Worm (Caenorhabditis elegans) whole organism, dauer: ENCODE measurements around the gene rml-3.

Source experiments
- unc-62 ChIP-seq: sonication (generic microtip); optimal IDR thresholded peaks from 2 replicates; lab custom pipeline; 2017; ENCODE audit warnings: missing biosample characterization, missing genetic modification reagents, missing genetic modification characterization

The rml-3 gene

DNA sequence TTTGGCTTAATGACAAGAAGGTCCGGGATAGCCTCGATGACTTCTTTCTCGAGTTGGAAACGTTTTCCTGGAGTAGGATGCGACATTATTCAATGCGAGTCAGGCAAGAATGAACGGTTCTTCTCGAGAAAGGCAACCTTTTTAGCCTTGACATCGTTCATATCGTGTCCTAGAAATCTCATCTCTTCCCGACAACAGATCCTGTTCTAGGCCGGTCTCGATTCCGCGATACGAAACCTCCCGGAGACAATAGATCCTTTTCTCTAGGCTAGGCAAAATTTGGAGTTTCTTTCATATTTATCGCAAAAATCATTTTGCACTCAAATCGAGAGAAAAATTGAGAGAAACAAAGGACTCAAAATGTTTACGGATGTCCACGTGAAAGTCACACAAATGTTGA lies at the start of gene rml-3:
Gene rml-3 (minus strand): TSS at position 93 of the 400 bp plus-strand sequence.
- no peak for TF ChIP-seq unc-62 (GFP tag; lab: Kevin White, UChicago)

DNA sequence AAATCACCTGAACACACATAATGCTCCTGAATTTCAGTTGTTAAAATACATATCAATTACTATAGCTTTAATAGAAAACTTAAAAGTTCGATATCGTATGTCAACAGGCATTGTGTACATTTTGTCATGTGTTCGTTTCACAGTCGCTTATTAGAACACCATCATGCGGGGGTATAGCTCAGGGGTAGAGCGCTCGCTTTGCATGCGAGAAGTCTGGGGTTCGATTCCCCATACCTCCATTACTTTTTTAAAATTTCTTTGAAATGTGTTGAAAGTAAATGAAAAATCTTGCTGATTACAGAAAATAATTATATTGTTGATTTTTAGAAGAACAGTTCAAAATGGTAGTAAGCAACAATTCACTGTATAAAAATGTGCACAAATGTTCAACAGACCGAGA lies 47.3 kb upstream of the rml-3 start:
- no peak for TF ChIP-seq unc-62 (GFP tag; lab: Kevin White, UChicago)

DNA sequence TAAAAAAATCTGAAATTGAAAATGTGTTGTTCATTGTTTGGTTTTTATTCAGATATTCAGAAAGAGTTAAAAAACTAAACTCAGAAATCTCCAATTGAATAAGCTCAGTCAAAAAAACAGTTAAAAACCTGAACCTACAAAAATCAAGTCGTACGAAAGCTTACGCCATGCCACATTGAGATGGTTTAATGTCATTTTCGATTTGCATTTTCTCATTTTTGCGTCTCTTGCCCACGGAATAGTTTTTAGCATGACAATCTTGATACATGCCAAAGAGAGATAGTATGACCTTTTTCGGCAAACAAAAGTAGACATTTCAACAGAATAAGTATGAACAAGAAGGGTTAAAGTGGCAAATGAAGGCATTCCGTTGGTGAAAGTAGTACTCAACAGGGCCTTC lies 42.1 kb upstream of the rml-3 start:
- no peak for TF ChIP-seq unc-62 (GFP tag; lab: Kevin White, UChicago)

DNA sequence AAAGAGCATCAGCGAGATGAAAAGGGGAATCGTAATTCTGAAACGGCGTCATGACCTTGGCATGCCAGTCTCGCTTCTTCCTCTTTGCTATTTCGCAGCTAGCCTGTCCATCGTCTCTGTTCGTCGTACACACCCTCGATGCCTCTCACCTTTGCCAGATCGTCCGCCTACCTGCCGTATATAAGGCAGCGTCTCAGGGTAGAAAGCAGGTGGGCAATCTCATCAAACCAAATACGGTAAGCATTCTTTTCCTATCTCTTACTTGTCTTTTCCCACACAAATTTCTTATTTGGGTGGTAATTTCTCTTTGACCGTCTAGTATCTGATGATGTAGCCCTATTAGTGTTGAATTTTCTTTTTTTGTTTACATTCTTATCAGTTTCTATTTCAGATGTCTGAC lies 40.8 kb upstream of the rml-3 start, which contains the start of gene col-166:
Gene col-166 (plus strand): TSS at position 392 of the 400 bp plus-strand sequence.
- TF ChIP-seq unc-62 (GFP tag; lab: Kevin White, UChicago): no peak

DNA sequence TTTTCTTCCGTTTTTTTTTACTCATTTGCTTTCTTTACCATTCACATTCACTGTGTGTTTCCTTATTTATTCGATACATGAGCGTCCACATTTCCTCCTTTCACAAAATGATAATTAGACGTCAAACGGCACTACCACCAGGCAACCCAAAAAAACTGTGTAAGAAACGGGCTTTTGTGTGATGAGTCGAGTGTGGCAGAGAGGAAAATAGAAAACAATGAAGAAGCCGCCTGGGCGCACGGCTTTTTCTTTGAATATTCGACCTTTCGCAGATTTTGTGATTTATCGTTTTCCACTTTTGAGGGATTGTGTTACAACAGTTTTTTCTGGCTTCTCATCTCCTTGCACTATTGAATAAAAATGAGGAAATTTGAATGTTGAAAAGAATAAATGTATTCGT lies 39.4 kb upstream of the rml-3 start:
- no peak for TF ChIP-seq unc-62 (GFP tag; lab: Kevin White, UChicago)

DNA sequence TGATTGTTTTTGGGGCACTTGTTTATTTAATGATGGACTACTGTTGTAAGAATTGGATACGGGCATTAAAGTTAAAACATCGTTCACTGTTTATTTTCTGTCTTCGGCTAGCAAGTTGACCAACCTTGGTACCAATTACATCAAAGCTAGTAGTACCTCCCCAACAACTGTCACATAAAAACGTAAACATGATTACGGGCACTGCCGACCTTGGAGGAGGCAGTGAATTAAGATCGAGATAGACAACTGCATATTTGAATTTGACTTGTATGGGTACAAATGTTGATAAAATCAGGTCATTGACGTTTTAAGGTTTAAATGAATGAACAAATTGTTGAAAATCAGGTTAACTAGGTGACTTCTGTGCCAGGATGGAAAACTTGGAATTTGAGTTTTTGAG lies 38.4 kb upstream of the rml-3 start:
- no peak for TF ChIP-seq unc-62 (GFP tag; lab: Kevin White, UChicago)

DNA sequence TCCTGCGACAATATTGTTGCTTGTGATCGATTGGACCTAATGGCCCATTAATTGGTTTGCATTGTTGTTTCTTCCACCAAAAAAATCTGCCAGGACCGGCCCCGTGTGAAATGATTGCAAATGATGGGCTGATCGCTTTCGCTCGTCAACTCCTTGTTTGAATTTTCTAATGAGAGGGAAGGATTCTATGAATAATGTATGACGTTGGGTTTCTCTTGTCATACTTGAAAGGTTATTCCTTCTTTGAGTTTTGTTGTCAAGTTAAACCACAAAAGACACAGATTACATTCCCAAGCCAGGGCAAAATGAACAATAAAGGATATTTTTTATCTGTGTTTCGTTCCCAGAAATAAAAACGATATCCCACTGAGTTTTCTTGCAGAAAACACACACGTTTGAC lies 37.8 kb upstream of the rml-3 start:
- no peak for TF ChIP-seq unc-62 (GFP tag; lab: Kevin White, UChicago)

DNA sequence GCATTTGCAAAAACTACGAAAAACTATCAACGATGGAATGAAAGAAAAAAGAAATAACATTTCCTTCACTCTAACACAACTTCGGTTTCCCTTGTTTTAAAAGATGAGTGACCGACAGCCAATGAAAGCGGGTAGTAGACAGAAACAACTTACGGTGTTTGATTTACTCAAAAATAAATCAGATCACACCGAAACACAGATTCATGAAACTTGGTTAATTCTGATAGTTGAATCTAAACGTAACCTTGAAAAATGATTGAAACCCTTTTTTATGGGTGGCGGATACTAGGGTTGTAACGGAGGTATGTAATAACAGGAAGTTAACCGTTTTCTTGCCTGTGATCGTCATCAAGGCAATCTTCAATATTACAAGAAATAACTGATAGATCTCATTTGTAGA lies 36.5 kb upstream of the rml-3 start:
- no peak for TF ChIP-seq unc-62 (GFP tag; lab: Kevin White, UChicago)

DNA sequence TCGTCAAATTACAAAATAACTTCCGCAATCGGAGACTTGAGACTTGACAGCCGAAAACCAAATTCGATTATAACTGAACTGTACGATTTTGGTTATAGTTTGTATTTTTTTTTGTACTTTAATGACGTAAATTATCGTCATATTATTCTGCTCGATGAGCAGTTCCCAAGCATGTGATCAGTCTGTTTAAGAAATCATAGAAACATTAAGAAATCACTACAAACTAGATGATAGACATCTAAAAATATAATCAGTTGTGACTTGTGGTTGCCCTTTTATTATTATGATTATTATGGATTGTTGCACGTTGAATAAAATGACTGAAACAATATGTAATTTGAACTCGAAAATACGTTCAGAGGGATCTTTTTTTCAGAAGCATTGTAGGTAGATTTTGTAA lies 35.4 kb upstream of the rml-3 start:
- TF ChIP-seq unc-62 (GFP tag; lab: Kevin White, UChicago): no peak

DNA sequence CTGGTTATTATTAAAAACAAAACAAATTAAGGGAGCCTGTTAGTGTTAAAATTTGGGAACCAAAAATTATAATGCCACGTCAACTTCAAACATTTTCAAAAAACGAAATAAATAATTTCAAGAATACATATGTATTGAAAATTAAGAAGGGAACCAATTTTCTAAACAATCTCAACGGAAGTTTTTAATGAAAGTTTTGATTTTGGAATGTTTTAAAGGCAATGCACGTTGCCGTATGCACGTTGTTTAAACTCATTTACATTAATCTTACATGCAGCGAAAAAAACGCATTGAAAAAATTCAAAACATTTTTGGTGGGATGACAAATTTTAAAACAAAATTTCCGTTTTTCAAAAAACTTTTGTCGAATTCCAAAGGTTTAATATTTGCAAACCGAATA lies 34.9 kb upstream of the rml-3 start:
- no peak for TF ChIP-seq unc-62 (GFP tag; lab: Kevin White, UChicago)

DNA sequence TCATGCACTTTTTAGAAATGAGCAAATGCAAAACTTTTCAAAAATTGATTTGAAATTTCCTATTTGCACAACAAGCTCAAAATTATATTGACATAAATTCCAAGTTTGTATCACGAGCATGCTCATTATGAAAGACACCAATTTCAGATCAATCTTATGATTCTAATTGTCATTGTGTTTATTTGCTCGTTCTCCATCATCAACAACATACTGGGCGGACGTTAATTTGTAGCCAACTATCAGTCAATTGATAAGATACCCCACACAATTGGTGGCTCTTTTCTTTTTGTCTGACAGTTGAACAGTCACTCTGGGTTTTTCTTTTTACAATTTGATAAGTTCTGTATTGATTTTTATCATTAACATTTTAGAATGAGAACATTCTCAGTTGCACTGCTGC lies 32.9 kb upstream of the rml-3 start, which contains the start of gene lro-1:
Gene lro-1 (plus strand): TSS at position 372 of the 400 bp plus-strand sequence.
- no peak for TF ChIP-seq unc-62 (GFP tag; lab: Kevin White, UChicago)

DNA sequence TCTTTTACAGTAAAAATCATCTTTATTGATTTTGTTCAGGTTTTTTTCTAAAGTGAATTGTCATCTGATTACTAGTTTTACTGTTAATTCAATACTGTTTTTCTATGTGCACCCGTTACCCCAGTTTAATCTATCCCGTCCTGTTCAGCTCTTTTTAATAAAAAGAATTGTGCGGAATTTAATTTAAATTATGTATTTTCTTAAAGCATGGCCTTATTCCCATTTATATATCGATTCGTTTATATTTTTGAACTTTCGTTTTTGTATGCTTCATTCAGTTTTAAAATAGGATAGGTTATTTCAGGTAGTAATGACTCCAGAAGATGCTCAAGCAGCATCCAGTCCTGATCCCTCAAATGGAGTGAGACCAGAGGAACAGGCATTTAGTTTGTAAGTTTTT lies 27.9 kb upstream of the rml-3 start, which contains the start of gene W05H9.2:
Gene W05H9.2 (plus strand): TSS at position 301 of the 400 bp plus-strand sequence.
- no peak for TF ChIP-seq unc-62 (GFP tag; lab: Kevin White, UChicago)

DNA sequence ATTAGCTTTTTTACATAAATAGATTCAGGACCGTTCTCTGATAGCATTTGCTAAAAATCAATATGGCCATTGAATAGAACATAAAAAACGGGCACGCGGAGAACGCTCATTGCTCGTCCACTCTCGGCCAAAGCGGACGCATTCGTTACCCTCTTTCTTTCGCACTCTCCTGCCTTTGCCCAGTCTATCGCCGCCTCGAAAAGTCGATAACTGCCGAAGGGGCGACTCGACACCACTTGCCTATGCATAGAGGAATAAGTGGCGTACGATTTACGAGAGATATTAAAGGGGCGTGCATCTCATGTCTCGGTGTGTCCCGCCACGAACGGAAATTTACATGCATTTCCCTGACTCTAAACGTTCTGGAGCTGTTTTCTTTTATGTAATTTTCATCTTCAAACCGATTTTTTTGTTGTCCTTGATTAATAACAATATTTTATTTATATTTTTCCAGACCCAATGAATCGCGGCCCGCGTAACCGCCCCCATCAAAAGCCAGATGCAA lies 24.4 kb upstream of the rml-3 start, which contains the start of gene W05H9.4:
Gene W05H9.4 (plus strand): TSS at position 455 of the 505 bp plus-strand sequence.
- no peak for TF ChIP-seq unc-62 (GFP tag; lab: Kevin White, UChicago)

DNA sequence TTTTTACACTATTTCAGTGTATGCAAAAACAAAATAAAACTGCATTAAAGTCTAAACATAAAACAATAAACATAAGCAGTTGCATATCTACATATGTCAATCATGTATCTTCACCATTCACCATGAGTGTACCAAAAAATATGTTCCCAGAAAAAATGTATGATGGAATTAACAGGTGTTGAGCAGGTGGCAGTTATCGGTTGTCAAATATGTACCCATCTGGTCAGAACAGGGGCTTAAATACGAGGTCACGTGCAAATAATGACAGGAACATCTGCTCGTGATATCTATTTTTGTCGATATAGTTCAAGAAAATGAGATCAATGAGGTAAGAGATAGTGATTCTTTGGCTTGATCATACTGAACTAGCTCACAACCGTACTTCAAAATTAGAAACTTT lies 20.2 kb upstream of the rml-3 start:
- no peak for TF ChIP-seq unc-62 (GFP tag; lab: Kevin White, UChicago)

DNA sequence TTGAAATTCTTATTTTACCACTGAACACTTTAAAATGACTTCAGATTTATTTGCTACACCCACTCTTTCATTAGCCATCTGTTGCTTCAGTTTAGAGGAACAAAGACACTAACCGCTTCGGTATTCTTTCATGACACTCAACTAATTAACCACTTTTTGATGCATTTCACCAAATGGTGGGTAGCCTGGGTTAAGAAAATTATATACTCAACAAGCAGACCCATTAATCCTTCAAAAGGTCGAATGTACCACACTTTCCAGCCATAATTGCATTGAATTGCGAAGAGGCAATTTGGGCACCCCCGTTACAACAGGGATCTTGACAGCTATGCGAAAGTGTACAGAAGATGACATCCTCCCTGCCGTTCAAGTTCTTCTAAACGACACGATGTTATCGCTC lies 19.5 kb upstream of the rml-3 start:
- no peak for TF ChIP-seq unc-62 (GFP tag; lab: Kevin White, UChicago)

DNA sequence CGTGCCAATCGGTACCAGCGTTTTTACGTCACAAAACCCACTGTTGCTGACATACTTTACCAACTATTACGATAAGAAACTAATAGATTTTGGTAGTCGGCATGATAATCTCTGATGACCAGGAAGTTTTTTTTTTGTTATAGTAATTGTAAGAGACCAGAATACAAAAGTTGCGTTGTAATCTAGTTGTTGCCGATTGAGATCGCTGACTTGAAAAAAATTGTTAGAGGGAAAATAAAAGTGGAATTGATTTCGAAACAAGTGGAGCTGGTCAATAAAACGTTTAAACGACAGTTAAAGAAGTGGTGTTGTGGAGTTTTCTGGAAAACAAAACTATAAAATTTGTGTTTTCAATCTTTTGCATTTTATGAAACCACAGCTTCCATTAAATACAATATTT lies 18.1 kb upstream of the rml-3 start:
- no peak for TF ChIP-seq unc-62 (GFP tag; lab: Kevin White, UChicago)

DNA sequence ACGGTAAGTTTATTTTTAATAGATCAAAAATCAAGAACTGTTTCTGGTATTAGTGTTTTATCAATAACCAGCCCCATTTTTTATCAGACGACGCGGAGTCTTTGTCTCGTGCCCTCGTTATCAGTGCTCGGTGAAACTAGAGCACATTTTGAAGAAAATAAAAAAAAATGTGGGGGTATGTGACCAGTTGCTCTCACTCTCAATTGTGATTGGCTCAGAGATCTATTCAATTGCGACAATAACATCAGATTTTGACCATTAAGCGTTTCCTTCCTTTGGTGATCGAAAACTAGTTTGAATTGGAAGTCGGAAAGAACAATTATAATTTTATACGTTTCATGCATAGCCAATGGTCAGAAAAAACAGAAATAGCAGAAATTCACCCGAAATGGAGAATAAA lies 17.6 kb upstream of the rml-3 start:
- TF ChIP-seq unc-62 (GFP tag; lab: Kevin White, UChicago): no peak

DNA sequence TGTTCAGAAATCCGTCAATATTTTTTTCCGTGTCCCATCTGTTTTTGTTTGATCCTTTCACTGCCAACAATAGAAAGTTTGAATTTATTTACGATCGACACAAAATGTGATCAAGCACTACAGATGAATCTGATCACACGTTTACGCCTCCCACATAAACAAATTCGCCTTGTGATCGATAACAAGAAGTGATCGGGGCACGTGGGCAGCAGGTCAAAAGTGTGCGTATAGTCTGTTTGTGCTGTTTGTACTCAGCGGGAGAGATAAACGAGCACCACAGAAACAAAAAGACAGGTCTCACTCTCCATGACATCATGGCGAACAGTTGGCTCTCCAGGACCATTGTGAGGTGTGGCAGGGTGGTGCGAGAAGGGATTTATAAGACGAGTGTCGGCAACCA lies 16.7 kb upstream of the rml-3 start:
- no peak for TF ChIP-seq unc-62 (GFP tag; lab: Kevin White, UChicago)
